Fruit fly (Drosophila melanogaster) whole organism, embryonic: ENCODE measurements around the gene stet.

Experiments
- Atf6 ChIP-seq: fragments of 200-800 bp; sonication (Bioruptor generic); IDR thresholded peaks from 2 replicates; pipeline ENCODE4 v1.3.6; 2022; ENCODE audit warnings: missing biosample characterization, missing genetic modification characterization
- BEAF-32 ChIP-seq: fragments of 200-800 bp; sonication (Bioruptor generic); optimal IDR thresholded peaks from 3 replicates; lab custom pipeline; 2017; ENCODE audit warnings: missing biosample characterization, missing genetic modification characterization, mild to moderate bottlenecking, moderate library complexity, missing genetic modification reagents
- Blimp-1 ChIP-seq: fragments of 200-800 bp; sonication (Bioruptor generic); optimal IDR thresholded peaks from 3 replicates; lab custom pipeline; 2018; ENCODE audit warnings: missing biosample characterization, missing genetic modification characterization, mild to moderate bottlenecking, moderate library complexity, missing genetic modification reagents
- CG10431 ChIP-seq: fragments of 200-800 bp; sonication (Bioruptor generic); optimal IDR thresholded peaks from 3 replicates; lab custom pipeline; 2018; ENCODE audit warnings: missing biosample characterization, mild to moderate bottlenecking, missing genetic modification characterization
- CG12299 ChIP-seq: fragments of 200-800 bp; sonication (Bioruptor generic); optimal IDR thresholded peaks from 2 replicates; lab custom pipeline; 2018; ENCODE audit warnings: missing biosample characterization, mild to moderate bottlenecking, missing genetic modification characterization
- CG13424 ChIP-seq: fragments of 200-800 bp; sonication (Bioruptor generic); optimal IDR thresholded peaks from 2 replicates; lab custom pipeline; 2019; ENCODE audit warnings: missing biosample characterization, mild to moderate bottlenecking, missing genetic modification characterization, moderate library complexity
- CG15269 ChIP-seq: fragments of 200-800 bp; sonication (Bioruptor generic); optimal IDR thresholded peaks from 2 replicates; lab custom pipeline; 2018; ENCODE audit warnings: missing biosample characterization, mild to moderate bottlenecking, missing genetic modification characterization, moderate library complexity
- CG16815 ChIP-seq: fragments of 200-800 bp; sonication (Bioruptor generic); optimal IDR thresholded peaks from 3 replicates; lab custom pipeline; 2017; ENCODE audit warnings: missing biosample characterization, mild to moderate bottlenecking, missing genetic modification characterization
- CG17829 ChIP-seq: fragments of 200-800 bp; optimal IDR thresholded peaks from 2 replicates; lab custom pipeline; 2019; ENCODE audit warnings: missing biosample characterization, mild to moderate bottlenecking, missing genetic modification characterization, moderate library complexity
- CG1832 ChIP-seq: fragments of 200-800 bp; sonication (Bioruptor generic); optimal IDR thresholded peaks from 2 replicates; lab custom pipeline; 2017; ENCODE audit warnings: missing biosample characterization, mild to moderate bottlenecking, missing genetic modification characterization, inconsistent platforms
- CG31441 ChIP-seq: fragments of 200-800 bp; sonication (Bioruptor generic); IDR thresholded peaks from 2 replicates; pipeline ENCODE4 v1.3.6; 2022; ENCODE audit warnings: missing biosample characterization, missing genetic modification characterization
- CG4282 ChIP-seq: fragments of 200-800 bp; sonication (Bioruptor generic); optimal IDR thresholded peaks from 2 replicates; lab custom pipeline; 2016; ENCODE audit warnings: missing biosample characterization, missing genetic modification characterization
- CG4424 ChIP-seq: fragments of 200-800 bp; sonication (Bioruptor generic); optimal IDR thresholded peaks from 3 replicates; lab custom pipeline; 2016; ENCODE audit warnings: missing biosample characterization, missing genetic modification characterization
- CG4730 ChIP-seq: fragments of 200-800 bp; sonication (Bioruptor generic); IDR thresholded peaks from 2 replicates; pipeline ENCODE4 v1.3.6; 2022; ENCODE audit warnings: missing biosample characterization, missing genetic modification characterization
- CG5953 ChIP-seq: fragments of 200-800 bp; sonication (Bioruptor generic); IDR thresholded peaks from 2 replicates; pipeline ENCODE4 v1.3.6; 2022; ENCODE audit warnings: missing biosample characterization, missing genetic modification characterization
- Chrac-16 ChIP-seq: fragments of 200-800 bp; sonication (Bioruptor generic); optimal IDR thresholded peaks from 3 replicates; lab custom pipeline; 2016; ENCODE audit warnings: missing biosample characterization, missing genetic modification characterization
- D19B ChIP-seq: fragments of 200-800 bp; sonication (Bioruptor generic); optimal IDR thresholded peaks from 2 replicates; lab custom pipeline; 2017; ENCODE audit warnings: missing biosample characterization, mild to moderate bottlenecking, missing genetic modification characterization
- Deaf1 ChIP-seq: fragments of 200-800 bp; optimal IDR thresholded peaks from 3 replicates; lab custom pipeline; 2019; ENCODE audit warnings: missing biosample characterization, mild to moderate bottlenecking, missing genetic modification characterization, moderate library complexity
- Dll ChIP-seq: fragments of 200-800 bp; sonication (Bioruptor generic); IDR thresholded peaks from 4 replicates; pipeline ENCODE4 v1.3.6; 2022; ENCODE audit warnings: missing biosample characterization, missing genetic modification characterization; ENCODE audit not compliant: partially characterized antibody
- Fer1 ChIP-seq: fragments of 200-800 bp; sonication (Bioruptor generic); optimal IDR thresholded peaks from 2 replicates; lab custom pipeline; 2017; ENCODE audit warnings: missing biosample characterization, mild to moderate bottlenecking, missing genetic modification characterization
- Hmr ChIP-seq: fragments of 200-800 bp; sonication (Bioruptor generic); optimal IDR thresholded peaks from 3 replicates; lab custom pipeline; 2017; ENCODE audit warnings: mild to moderate bottlenecking, missing biosample characterization, missing genetic modification reagents, missing genetic modification characterization
- Mes4 ChIP-seq: fragments of 200-800 bp; sonication (Bioruptor generic); optimal IDR thresholded peaks from 2 replicates; lab custom pipeline; 2016; ENCODE audit warnings: missing biosample characterization, missing genetic modification characterization
- Mrtf ChIP-seq: fragments of 200-800 bp; sonication (Bioruptor generic); IDR thresholded peaks from 3 replicates; pipeline ENCODE4 v1.3.6; 2022; ENCODE audit warnings: missing biosample characterization, missing genetic modification characterization
- Myb ChIP-seq: fragments of 200-800 bp; sonication (Bioruptor generic); optimal IDR thresholded peaks from 2 replicates; lab custom pipeline; 2016; ENCODE audit warnings: missing biosample characterization, missing genetic modification characterization
- Nf-YA ChIP-seq: fragments of 200-800 bp; sonication (Bioruptor generic); IDR thresholded peaks from 2 replicates; pipeline ENCODE4 v1.3.6; 2022; ENCODE audit warnings: missing biosample characterization, missing genetic modification characterization
- PHDP ChIP-seq: fragments of 200-800 bp; sonication (Bioruptor generic); optimal IDR thresholded peaks from 3 replicates; lab custom pipeline; 2018; ENCODE audit warnings: missing biosample characterization, mild to moderate bottlenecking, missing genetic modification characterization, moderate library complexity
- Rx ChIP-seq: fragments of 200-800 bp; sonication (Bioruptor generic); IDR thresholded peaks from 2 replicates; pipeline ENCODE4 v1.3.6; 2022; ENCODE audit warnings: missing biosample characterization, missing genetic modification characterization
- Taf1 ChIP-seq: fragments of 200-800 bp; sonication (Bioruptor generic); IDR thresholded peaks from 2 replicates; pipeline ENCODE4 v1.3.6; 2022; ENCODE audit warnings: missing biosample characterization, missing genetic modification characterization
- Xrp1 ChIP-seq: fragments of 200-800 bp; sonication (Bioruptor generic); IDR thresholded peaks from 2 replicates; pipeline ENCODE4 v1.3.6; 2022; ENCODE audit warnings: missing biosample characterization, missing genetic modification characterization
- ase ChIP-seq: fragments of 200-800 bp; sonication (Bioruptor generic); IDR thresholded peaks from 3 replicates; pipeline ENCODE4 v1.3.6; 2022; ENCODE audit warnings: missing biosample characterization, missing genetic modification characterization
- br ChIP-seq: fragments of >200 bp; optimal IDR thresholded peaks from 2 replicates; lab custom pipeline; 2017
- cato ChIP-seq: fragments of 200-800 bp; sonication (Bioruptor generic); optimal IDR thresholded peaks from 2 replicates; lab custom pipeline; 2016; ENCODE audit warnings: missing biosample characterization, missing genetic modification characterization, borderline replicate concordance
- cwo ChIP-seq: fragments of 200-800 bp; sonication (Bioruptor generic); optimal IDR thresholded peaks from 3 replicates; lab custom pipeline; 2017; ENCODE audit warnings: missing biosample characterization, missing genetic modification characterization, mild to moderate bottlenecking, moderate library complexity, missing genetic modification reagents
- gcm ChIP-seq: fragments of 200-800 bp; sonication (Bioruptor generic); optimal IDR thresholded peaks from 2 replicates; lab custom pipeline; 2019; ENCODE audit warnings: missing biosample characterization, mild to moderate bottlenecking, missing genetic modification characterization, moderate library complexity
- gcm2 ChIP-seq: fragments of 200-800 bp; sonication (Bioruptor generic); optimal IDR thresholded peaks from 2 replicates; lab custom pipeline; 2016; ENCODE audit warnings: missing biosample characterization, missing genetic modification characterization
- gt ChIP-seq: fragments of 200-800 bp; sonication (Bioruptor generic); IDR thresholded peaks from 2 replicates; pipeline ENCODE4 v1.3.6; 2022; ENCODE audit warnings: missing biosample characterization, missing genetic modification characterization
- insv ChIP-seq, 2 experiments: fragments of 200-800 bp; sonication (Bioruptor generic); optimal IDR thresholded peaks; 3 replicates each; lab custom pipeline; 2016 to 2018; ENCODE audit warnings: missing biosample characterization in 2 of 2, missing genetic modification characterization in 2 of 2
- jumu ChIP-seq: fragments of 200-800 bp; sonication (Bioruptor generic); optimal IDR thresholded peaks from 3 replicates; lab custom pipeline; 2016; ENCODE audit warnings: missing biosample characterization, missing genetic modification characterization
- kah ChIP-seq: fragments of 200-800 bp; sonication (Bioruptor generic); optimal IDR thresholded peaks from 2 replicates; lab custom pipeline; 2018; ENCODE audit warnings: missing biosample characterization, mild to moderate bottlenecking, missing genetic modification characterization
- lab ChIP-seq: fragments of 200-800 bp; sonication (Bioruptor generic); optimal IDR thresholded peaks from 3 replicates; lab custom pipeline; 2017; ENCODE audit warnings: missing biosample characterization, missing genetic modification characterization, mild to moderate bottlenecking, moderate library complexity, missing genetic modification reagents
- oc ChIP-seq: fragments of 200-800 bp; sonication (Bioruptor generic); optimal IDR thresholded peaks from 2 replicates; lab custom pipeline; 2018; ENCODE audit warnings: missing biosample characterization, mild to moderate bottlenecking, missing genetic modification characterization, moderate library complexity
- org-1 ChIP-seq: fragments of 200-800 bp; sonication (Bioruptor generic); optimal IDR thresholded peaks from 2 replicates; lab custom pipeline; 2017; ENCODE audit warnings: missing biosample characterization, missing genetic modification characterization
- repo ChIP-seq: fragments of 200-800 bp; sonication (Bioruptor generic); optimal IDR thresholded peaks from 2 replicates; lab custom pipeline; 2016; ENCODE audit warnings: missing biosample characterization, missing genetic modification characterization
- shn ChIP-seq: fragments of 200-800 bp; sonication (Bioruptor generic); optimal IDR thresholded peaks from 3 replicates; lab custom pipeline; 2016; ENCODE audit warnings: missing biosample characterization, missing genetic modification characterization
- sob ChIP-seq: fragments of 200-800 bp; sonication (Bioruptor generic); IDR thresholded peaks from 2 replicates; pipeline ENCODE4 v1.3.6; 2022; ENCODE audit warnings: missing biosample characterization, missing genetic modification characterization
- ssp ChIP-seq: fragments of 200-800 bp; sonication (Bioruptor generic); IDR thresholded peaks from 2 replicates; pipeline ENCODE4 v1.3.6; 2022; ENCODE audit warnings: missing biosample characterization, missing genetic modification characterization
- stc ChIP-seq: fragments of 200-800 bp; sonication (Bioruptor generic); IDR thresholded peaks from 2 replicates; pipeline ENCODE4 v1.3.6; 2022; ENCODE audit warnings: missing biosample characterization, missing genetic modification characterization
- zen ChIP-seq: fragments of 200-800 bp; sonication (Bioruptor generic); optimal IDR thresholded peaks from 3 replicates; lab custom pipeline; 2018; ENCODE audit warnings: missing biosample characterization, mild to moderate bottlenecking, missing genetic modification characterization, moderate library complexity

Gene stet

dm6 chr3L:1536487-1537337, 47.4 kb upstream of the stet start, which contains the start of the genes CG12091 and pns (continued):
- TF ChIP-seq Nf-YA (GFP tag; lab: Robert Waterston, UW) = 0 out of 2 replicates have a peak, but pooled peaks have one; percentile 20
- TF ChIP-seq Xrp1 (GFP tag; lab: Robert Waterston, UW) = peak; percentile 61; the same call in 1 of the 2 replicates
- peak; percentile 81 for TF ChIP-seq CG17829 (tag; lab: Kevin White, UChicago)
- TF ChIP-seq shn (GFP tag; lab: Kevin White, UChicago) = peak; percentile 56
- TF ChIP-seq Atf6 (GFP tag; lab: Robert Waterston, UW) = 0 out of 2 replicates have a peak, but pooled peaks have one; percentile 62
- peak; percentile 51 for TF ChIP-seq sob
- TF ChIP-seq zen (tag; lab: Kevin White, UChicago) = peak; percentile 72
- TF ChIP-seq Taf1 (GFP tag; lab: Robert Waterston, UW) = 0 out of 2 replicates have a peak, but pooled peaks have one; percentile 30
- TF ChIP-seq CG31441 = peak; percentile 80
- TF ChIP-seq CG4730 (GFP tag; lab: Robert Waterston, UW) = peak; percentile 39; the same call in 1 of the 2 replicates
- TF ChIP-seq Hmr (GFP tag; lab: Kevin White, UChicago) = peak; percentile 77
- peak; percentile 21 for TF ChIP-seq oc
- peak; percentile 56 for TF ChIP-seq repo (GFP tag; lab: Kevin White, UChicago)
- peak; percentile 70 for TF ChIP-seq PHDP
- peak; percentile 4 for TF ChIP-seq kah (GFP tag; lab: Kevin White, UChicago)
- peak; percentile 61 for TF ChIP-seq CG4282 (GFP tag; lab: Kevin White, UChicago)
- TF ChIP-seq CG1832 (GFP tag; lab: Kevin White, UChicago) = no peak
- TF ChIP-seq gcm2 = peak; percentile 6
- TF ChIP-seq org-1 (GFP tag; lab: Kevin White, UChicago) = peak; percentile 12
- TF ChIP-seq stc = 0 out of 2 replicates have a peak, but pooled peaks have one; percentile 43
- no peak for TF ChIP-seq Mrtf (GFP tag; lab: Robert Waterston, UW)
- peak; percentile 44 for TF ChIP-seq BEAF-32 (GFP tag; lab: Kevin White, UChicago)
- peak; percentile 41; the same call in 1 of the 4 replicates for TF ChIP-seq Dll (GFP tag; lab: Robert Waterston, UW)
- peak; percentile 66 for TF ChIP-seq CG15269 (tag; lab: Kevin White, UChicago)
- TF ChIP-seq Fer1 = peak; percentile 60
- TF ChIP-seq Myb (GFP tag; lab: Kevin White, UChicago) = peak; percentile 95
- TF ChIP-seq CG16815 (GFP tag; lab: Kevin White, UChicago) = peak; percentile 7
- TF ChIP-seq D19B (GFP tag; lab: Kevin White, UChicago) = peak; percentile 23
- TF ChIP-seq insv (GFP tag; optimal IDR thresholded peaks at IDR 0.05; lab: Kevin White, UChicago) = peak in 1 of 2 experiments; percentile 52
- peak; percentile 56 for TF ChIP-seq jumu (GFP tag; lab: Kevin White, UChicago)
- peak; percentile 51 for TF ChIP-seq Deaf1
- peak; percentile 28 for TF ChIP-seq cato
- TF ChIP-seq CG5953 (GFP tag; lab: Robert Waterston, UW) = peak; percentile 74; the same call in 1 of the 2 replicates
- peak; percentile 64 for TF ChIP-seq Chrac-16
- TF ChIP-seq Mes4 (GFP tag; lab: Kevin White, UChicago) = peak; percentile 62
- TF ChIP-seq Rx (GFP tag; lab: Robert Waterston, UW) = 0 out of 2 replicates have a peak, but pooled peaks have one; percentile 44
- peak; percentile 69 for TF ChIP-seq gcm (GFP tag; lab: Kevin White, UChicago)
- TF ChIP-seq cwo = peak; percentile 69
- peak; percentile 42 for TF ChIP-seq CG12299 (tag; lab: Kevin White, UChicago)
- TF ChIP-seq ssp (GFP tag; lab: Robert Waterston, UW) = peak; percentile 71
- TF ChIP-seq CG13424 (tag; lab: Kevin White, UChicago) = peak; percentile 76
- no peak for TF ChIP-seq gt (GFP tag; lab: Robert Waterston, UW)
- TF ChIP-seq Blimp-1 = peak; percentile 65
- TF ChIP-seq br (lab: Kevin White, UChicago) = no peak
- TF ChIP-seq CG10431 (GFP tag; lab: Kevin White, UChicago) = peak; percentile 12
- TF ChIP-seq ase (GFP tag; lab: Robert Waterston, UW) = no peak
- TF ChIP-seq CG4424 (GFP tag; lab: Kevin White, UChicago) = peak; percentile 69
- TF ChIP-seq lab (GFP tag; lab: Kevin White, UChicago) = peak; percentile 71
